Worm (Caenorhabditis elegans) whole organism, L3 larva: Measurements from ENCODE around the gene ttc-4.

Experiments
- ZK546.5 ChIP-seq: sonication (generic microtip); optimal IDR thresholded peaks from 2 replicates; lab custom pipeline; 2017; ENCODE audit warnings: missing biosample characterization, missing genetic modification characterization
- egl-27 ChIP-seq: sonication (generic microtip); optimal IDR thresholded peaks from 4 replicates; lab custom pipeline; 2017; ENCODE audit warnings: missing biosample characterization, missing genetic modification reagents, missing genetic modification characterization
- elt-1 ChIP-seq: fragments of 150-350 bp; optimal IDR thresholded peaks from 2 replicates; lab custom pipeline; 2014; ENCODE audit warnings: missing biosample characterization, missing genetic modification characterization
- eor-1 ChIP-seq, 2 experiments: fragments of 150-350 bp; optimal IDR thresholded peaks; 2 replicates each; lab custom pipeline; 2014 to 2018; ENCODE audit warnings: missing biosample characterization in 2 of 2, missing genetic modification characterization in 2 of 2
- fkh-10 ChIP-seq: sonication (generic microtip); optimal IDR thresholded peaks from 2 replicates; lab custom pipeline; 2017; ENCODE audit warnings: missing biosample characterization, missing genetic modification reagents, missing genetic modification characterization
- fos-1 ChIP-seq: fragments of 150-350 bp; optimal IDR thresholded peaks from 2 replicates; lab custom pipeline; 2014; ENCODE audit warnings: missing biosample characterization, missing genetic modification characterization
- lin-39 ChIP-seq: fragments of 150-350 bp; optimal IDR thresholded peaks from 2 replicates; lab custom pipeline; 2018; ENCODE audit warnings: missing biosample characterization, missing genetic modification reagents, missing genetic modification characterization
- lsy-12 ChIP-seq: sonication (generic microtip); optimal IDR thresholded peaks from 2 replicates; lab custom pipeline; 2016; ENCODE audit warnings: mild to moderate bottlenecking, missing genetic modification characterization, missing compliant biosample characterization
- mdl-1 ChIP-seq: fragments of 150-350 bp; optimal IDR thresholded peaks from 2 replicates; lab custom pipeline; 2014; ENCODE audit warnings: missing biosample characterization, missing genetic modification characterization
- nhr-12 ChIP-seq: fragments of 150-350 bp; optimal IDR thresholded peaks from 2 replicates; lab custom pipeline; 2014; ENCODE audit warnings: missing biosample characterization, missing genetic modification characterization
- nhr-23 ChIP-seq: fragments of 150-350 bp; optimal IDR thresholded peaks from 2 replicates; lab custom pipeline; 2014; ENCODE audit warnings: missing biosample characterization, missing genetic modification reagents, missing genetic modification characterization
- nhr-237 ChIP-seq: fragments of 150-350 bp; optimal IDR thresholded peaks from 2 replicates; lab custom pipeline; 2014; ENCODE audit warnings: missing biosample characterization, missing genetic modification characterization
- nhr-25 ChIP-seq: sonication (generic microtip); optimal IDR thresholded peaks from 2 replicates; lab custom pipeline; 2017; ENCODE audit warnings: missing biosample characterization, missing genetic modification characterization
- nhr-76 ChIP-seq: fragments of 150-350 bp; sonication (generic microtip); optimal IDR thresholded peaks from 5 replicates; lab custom pipeline; 2014; ENCODE audit warnings: missing biosample characterization, missing genetic modification characterization
- pha-4 ChIP-seq: fragments of 150-350 bp; optimal IDR thresholded peaks from 2 replicates; lab custom pipeline; 2014; ENCODE audit warnings: missing biosample characterization, missing genetic modification reagents, missing genetic modification characterization
- pqm-1 ChIP-seq: fragments of 150-350 bp; optimal IDR thresholded peaks from 2 replicates; lab custom pipeline; 2017; ENCODE audit warnings: missing biosample characterization, missing genetic modification characterization, inconsistent platforms
- sea-2 ChIP-seq: fragments of 150-350 bp; sonication (generic microtip); optimal IDR thresholded peaks from 4 replicates; lab custom pipeline; 2014; ENCODE audit warnings: missing biosample characterization, missing genetic modification reagents, missing genetic modification characterization
- skn-1 ChIP-seq: fragments of 150-350 bp; optimal IDR thresholded peaks from 2 replicates; lab custom pipeline; 2014; ENCODE audit warnings: missing biosample characterization, missing genetic modification characterization
- snpc-4 ChIP-seq: fragments of 150-350 bp; optimal IDR thresholded peaks from 2 replicates; lab custom pipeline; 2014; ENCODE audit warnings: missing biosample characterization, missing genetic modification characterization
- tbx-2 ChIP-seq: sonication (generic microtip); optimal IDR thresholded peaks from 2 replicates; lab custom pipeline; 2016; ENCODE audit warnings: mild to moderate bottlenecking, missing genetic modification characterization, missing compliant biosample characterization

ttc-4 gene

ce11 chrII:5642110-5642509 lies 47.6 kb downstream of the ttc-4 start:
- TF ChIP-seq nhr-12, result no peak
- TF ChIP-seq lsy-12 (tag; lab: Kevin White, UChicago), result no peak
- TF ChIP-seq nhr-25 (tag; lab: Kevin White, UChicago), result no peak
- TF ChIP-seq elt-1 (tag; lab: Kevin White, UChicago), result no peak
- no peak for TF ChIP-seq tbx-2
- no peak for TF ChIP-seq ZK546.5 (tag; lab: Kevin White, UChicago)
- TF ChIP-seq nhr-76 (tag; lab: Kevin White, UChicago), result no peak
- TF ChIP-seq mdl-1 (tag; lab: Kevin White, UChicago), result no peak
- no peak for TF ChIP-seq nhr-23 (tag; lab: Kevin White, UChicago)
- TF ChIP-seq fos-1 (tag; lab: Kevin White, UChicago), result no peak
- no peak for TF ChIP-seq skn-1 (tag; lab: Kevin White, UChicago)
- no peak for TF ChIP-seq snpc-4 (tag; lab: Kevin White, UChicago)
- no peak for TF ChIP-seq lin-39 (tag; lab: Kevin White, UChicago)
- TF ChIP-seq fkh-10 (GFP tag; lab: Kevin White, UChicago), result no peak
- TF ChIP-seq pqm-1 (tag; lab: Kevin White, UChicago), result no peak
- no peak for TF ChIP-seq eor-1 (tag; optimal IDR thresholded peaks at IDR 0.05; lab: Kevin White, UChicago)
- TF ChIP-seq egl-27 (tag; lab: Kevin White, UChicago), result no peak
- no peak for TF ChIP-seq sea-2 (GFP tag; lab: Kevin White, UChicago)
- no peak for TF ChIP-seq nhr-237 (tag; lab: Kevin White, UChicago)
- TF ChIP-seq pha-4 (tag; lab: Kevin White, UChicago), result no peak
- TF ChIP-seq, all 47 proteins: peak for 0
